Fruit fly (Drosophila melanogaster) whole organism, embryonic: Measurements from ENCODE around the gene CG12723.
A peak's percentile ranks its signal among the peaks of the same experiment; 100 is the strongest.

Source experiments
- B-H2 ChIP-seq: fragments of 200-800 bp; sonication (Bioruptor generic); optimal IDR thresholded peaks from 2 replicates; lab custom pipeline; 2018; ENCODE audit warnings: missing biosample characterization, mild to moderate bottlenecking, missing genetic modification characterization
- CG10209 ChIP-seq: fragments of 200-800 bp; sonication (Bioruptor generic); optimal IDR thresholded peaks from 3 replicates; lab custom pipeline; 2017; ENCODE audit warnings: missing biosample characterization, mild to moderate bottlenecking, missing genetic modification characterization, missing genetic modification reagents
- CG1024 ChIP-seq: fragments of 200-800 bp; sonication (Bioruptor generic); IDR thresholded peaks from 2 replicates; pipeline ENCODE4 v1.3.6; 2022; ENCODE audit warnings: missing biosample characterization, missing genetic modification characterization
- CG10654 ChIP-seq: fragments of 200-800 bp; sonication (Bioruptor generic); optimal IDR thresholded peaks from 2 replicates; lab custom pipeline; 2016; ENCODE audit warnings: missing biosample characterization, missing genetic modification characterization
- CG11247 ChIP-seq: fragments of 200-800 bp; sonication (Bioruptor generic); IDR thresholded peaks from 2 replicates; pipeline ENCODE4 v1.3.6; 2022; ENCODE audit warnings: missing biosample characterization, missing genetic modification characterization
- CG11398 ChIP-seq: fragments of 200-800 bp; sonication (Bioruptor generic); optimal IDR thresholded peaks from 2 replicates; lab custom pipeline; 2016; ENCODE audit warnings: missing biosample characterization, missing genetic modification characterization
- CG12769 ChIP-seq: fragments of 200-800 bp; sonication (Bioruptor generic); optimal IDR thresholded peaks from 2 replicates; lab custom pipeline; 2019; ENCODE audit warnings: missing biosample characterization, mild to moderate bottlenecking, missing genetic modification characterization, moderate library complexity
- CG14667 ChIP-seq: fragments of 200-800 bp; sonication (Bioruptor generic); IDR thresholded peaks from 2 replicates; pipeline ENCODE4 v1.3.6; 2022; ENCODE audit warnings: missing biosample characterization, missing genetic modification characterization
- CG1603 ChIP-seq: fragments of 200-800 bp; sonication (Bioruptor generic); optimal IDR thresholded peaks from 2 replicates; lab custom pipeline; 2019; ENCODE audit warnings: missing biosample characterization, mild to moderate bottlenecking, missing genetic modification characterization, moderate library complexity
- CG17186 ChIP-seq: fragments of 200-800 bp; sonication (Bioruptor generic); optimal IDR thresholded peaks from 3 replicates; lab custom pipeline; 2017; ENCODE audit warnings: missing biosample characterization, missing genetic modification reagents, missing genetic modification characterization
- CG1792 ChIP-seq: fragments of 200-800 bp; sonication (Bioruptor generic); optimal IDR thresholded peaks from 2 replicates; lab custom pipeline; 2016; ENCODE audit warnings: missing biosample characterization, missing genetic modification characterization
- CG18476 ChIP-seq: fragments of 200-800 bp; sonication (Bioruptor generic); optimal IDR thresholded peaks from 2 replicates; lab custom pipeline; 2016; ENCODE audit warnings: missing biosample characterization, mild to moderate bottlenecking, missing genetic modification characterization
- CG2120 ChIP-seq: fragments of 200-800 bp; sonication (Bioruptor generic); optimal IDR thresholded peaks from 3 replicates; lab custom pipeline; 2016; ENCODE audit warnings: missing biosample characterization, missing genetic modification characterization
- CG31441 ChIP-seq: fragments of 200-800 bp; sonication (Bioruptor generic); IDR thresholded peaks from 2 replicates; pipeline ENCODE4 v1.3.6; 2022; ENCODE audit warnings: missing biosample characterization, missing genetic modification characterization
- CG4404 ChIP-seq: fragments of 200-800 bp; sonication (Bioruptor generic); IDR thresholded peaks from 2 replicates; pipeline ENCODE4 v1.3.6; 2022; ENCODE audit warnings: missing biosample characterization, missing genetic modification characterization
- CG6272 ChIP-seq: fragments of 200-800 bp; sonication (Bioruptor generic); IDR thresholded peaks from 2 replicates; pipeline ENCODE4 v1.3.6; 2022; ENCODE audit warnings: missing biosample characterization, missing genetic modification characterization
- CrebB ChIP-seq: fragments of 200-800 bp; sonication (Bioruptor generic); optimal IDR thresholded peaks from 3 replicates; lab custom pipeline; 2018; ENCODE audit warnings: missing biosample characterization, mild to moderate bottlenecking, missing genetic modification characterization
- Deaf1 ChIP-seq: fragments of 200-800 bp; optimal IDR thresholded peaks from 3 replicates; lab custom pipeline; 2019; ENCODE audit warnings: missing biosample characterization, mild to moderate bottlenecking, missing genetic modification characterization, moderate library complexity
- Dek ChIP-seq: fragments of 200-800 bp; sonication (Bioruptor generic); optimal IDR thresholded peaks from 3 replicates; lab custom pipeline; 2019; ENCODE audit warnings: missing biosample characterization, mild to moderate bottlenecking, missing genetic modification characterization, moderate library complexity
- E2f2 ChIP-seq: fragments of 200-800 bp; sonication (Bioruptor generic); IDR thresholded peaks from 2 replicates; pipeline ENCODE4 v1.3.6; 2022; ENCODE audit warnings: missing biosample characterization, missing genetic modification characterization
- GATAe ChIP-seq: fragments of 200-800 bp; sonication (Bioruptor generic); conservative IDR thresholded peaks from 2 replicates; pipeline ENCODE4 v1.3.6; 2022; ENCODE audit warnings: missing biosample characterization, missing genetic modification characterization
- HLH54F ChIP-seq: fragments of 200-800 bp; sonication (Bioruptor generic); optimal IDR thresholded peaks from 3 replicates; lab custom pipeline; 2016; ENCODE audit warnings: missing biosample characterization, missing genetic modification characterization
- HmgD ChIP-seq: fragments of 200-800 bp; sonication (Bioruptor generic); optimal IDR thresholded peaks from 3 replicates; lab custom pipeline; 2016; ENCODE audit warnings: missing biosample characterization, missing genetic modification characterization
- Hr51 ChIP-seq, 2 experiments: fragments of 200-800 bp; sonication (Bioruptor generic); optimal IDR thresholded peaks; 2 replicates in 1 of 2; 3 replicates in 1 of 2; lab custom pipeline; 2016 to 2018; ENCODE audit warnings: missing biosample characterization in 2 of 2, missing genetic modification characterization in 2 of 2, mild to moderate bottlenecking in 1 of 2, moderate library complexity in 1 of 2
- Lhr ChIP-seq: fragments of 200-800 bp; sonication (Bioruptor generic); optimal IDR thresholded peaks from 3 replicates; lab custom pipeline; 2017; ENCODE audit warnings: mild to moderate bottlenecking, missing biosample characterization, missing genetic modification reagents, missing genetic modification characterization
- MTF-1 ChIP-seq: fragments of 200-800 bp; sonication (Bioruptor generic); optimal IDR thresholded peaks from 2 replicates; lab custom pipeline; 2018; ENCODE audit warnings: missing biosample characterization, mild to moderate bottlenecking, missing genetic modification characterization, borderline replicate concordance
- NFAT ChIP-seq: fragments of 200-800 bp; sonication (Bioruptor generic); IDR thresholded peaks from 2 replicates; pipeline ENCODE4 v1.3.6; 2022; ENCODE audit warnings: missing biosample characterization, missing genetic modification characterization
- NfI ChIP-seq: fragments of 200-800 bp; sonication (Bioruptor generic); optimal IDR thresholded peaks from 3 replicates; lab custom pipeline; 2018; ENCODE audit warnings: missing biosample characterization, mild to moderate bottlenecking, missing genetic modification characterization, moderate library complexity
- ac ChIP-seq: fragments of 200-800 bp; sonication (Bioruptor generic); optimal IDR thresholded peaks from 3 replicates; lab custom pipeline; 2017; ENCODE audit warnings: missing biosample characterization, mild to moderate bottlenecking, missing genetic modification characterization
- bcd ChIP-seq: fragments of 200-800 bp; sonication (Bioruptor generic); optimal IDR thresholded peaks from 2 replicates; lab custom pipeline; 2017; ENCODE audit warnings: missing biosample characterization, mild to moderate bottlenecking, missing genetic modification characterization
- btn ChIP-seq: fragments of 200-800 bp; sonication (Bioruptor generic); optimal IDR thresholded peaks from 2 replicates; lab custom pipeline; 2016; ENCODE audit warnings: missing biosample characterization, missing genetic modification characterization
- crol ChIP-seq: fragments of 200-800 bp; sonication (Bioruptor generic); IDR thresholded peaks from 2 replicates; pipeline ENCODE4 v1.3.6; 2022; ENCODE audit warnings: missing biosample characterization, missing genetic modification characterization
- dm ChIP-seq: fragments of 200-800 bp; sonication (Bioruptor generic); optimal IDR thresholded peaks from 3 replicates; lab custom pipeline; 2016; ENCODE audit warnings: missing biosample characterization, missing genetic modification characterization
- dmrt99B ChIP-seq: fragments of 200-800 bp; sonication (Bioruptor generic); optimal IDR thresholded peaks from 2 replicates; lab custom pipeline; 2018; ENCODE audit warnings: missing biosample characterization, mild to moderate bottlenecking, missing genetic modification characterization, moderate library complexity
- dpn ChIP-seq, 2 experiments: fragments of 200-800 bp; sonication (Bioruptor generic); optimal IDR thresholded peaks; 3 replicates each; lab custom pipeline; 2016; ENCODE audit warnings: missing biosample characterization in 2 of 2, missing genetic modification characterization in 2 of 2
- fru ChIP-seq: fragments of >200 bp; optimal IDR thresholded peaks from 2 replicates; lab custom pipeline; 2017
- klu ChIP-seq: fragments of 200-800 bp; sonication (Bioruptor generic); IDR thresholded peaks from 2 replicates; pipeline ENCODE4 v1.3.6; 2022; ENCODE audit warnings: missing biosample characterization, missing genetic modification characterization
- lilli ChIP-seq: fragments of 200-800 bp; sonication (Bioruptor generic); optimal IDR thresholded peaks from 3 replicates; lab custom pipeline; 2016; ENCODE audit warnings: missing biosample characterization, missing genetic modification characterization
- lola ChIP-seq, 3 experiments: fragments of >200 bp in 2 of 3; fragments of 200-800 bp in 1 of 3; sonication (Bioruptor generic) in 1 of 3; optimal IDR thresholded peaks; 2 replicates each; lab custom pipeline; 2017 to 2019; ENCODE audit warnings: missing biosample characterization in 3 of 3, missing genetic modification characterization in 3 of 3, mild to moderate bottlenecking in 1 of 3, moderate library complexity in 1 of 3
- p53 ChIP-seq: fragments of 200-800 bp; sonication (Bioruptor generic); optimal IDR thresholded peaks from 2 replicates; lab custom pipeline; 2016; ENCODE audit warnings: missing biosample characterization, missing genetic modification characterization
- phol ChIP-seq: fragments of 200-800 bp; sonication (Bioruptor generic); optimal IDR thresholded peaks from 3 replicates; lab custom pipeline; 2018; ENCODE audit warnings: missing biosample characterization, mild to moderate bottlenecking, missing genetic modification characterization, moderate library complexity
- pros ChIP-seq: fragments of 200-800 bp; sonication (Bioruptor generic); optimal IDR thresholded peaks from 3 replicates; lab custom pipeline; 2019; ENCODE audit warnings: missing biosample characterization, mild to moderate bottlenecking, missing genetic modification characterization, moderate library complexity
- repo ChIP-seq: fragments of 200-800 bp; sonication (Bioruptor generic); optimal IDR thresholded peaks from 2 replicates; lab custom pipeline; 2016; ENCODE audit warnings: missing biosample characterization, missing genetic modification characterization
- slp2 ChIP-seq: fragments of 200-800 bp; sonication (Bioruptor generic); optimal IDR thresholded peaks from 2 replicates; lab custom pipeline; 2016; ENCODE audit warnings: missing biosample characterization, missing genetic modification characterization
- sob ChIP-seq: fragments of 200-800 bp; sonication (Bioruptor generic); IDR thresholded peaks from 2 replicates; pipeline ENCODE4 v1.3.6; 2022; ENCODE audit warnings: missing biosample characterization, missing genetic modification characterization
- sr ChIP-seq: fragments of 200-800 bp; sonication (Bioruptor generic); IDR thresholded peaks from 3 replicates; pipeline ENCODE4 v1.3.6; 2022; ENCODE audit warnings: missing biosample characterization, missing genetic modification characterization
- vfl ChIP-seq: fragments of 200-800 bp; sonication (Bioruptor generic); optimal IDR thresholded peaks from 2 replicates; lab custom pipeline; 2016; ENCODE audit warnings: missing biosample characterization, missing genetic modification characterization
- wdn ChIP-seq: fragments of 200-800 bp; sonication (Bioruptor generic); IDR thresholded peaks from 2 replicates; pipeline ENCODE4 v1.3.6; 2022; ENCODE audit warnings: missing biosample characterization, missing genetic modification characterization
- wor ChIP-seq: fragments of 200-800 bp; sonication (Bioruptor generic); IDR thresholded peaks from 2 replicates; pipeline ENCODE4 v1.3.6; 2022; ENCODE audit warnings: missing biosample characterization, missing genetic modification characterization

CG12723 gene

DNA sequence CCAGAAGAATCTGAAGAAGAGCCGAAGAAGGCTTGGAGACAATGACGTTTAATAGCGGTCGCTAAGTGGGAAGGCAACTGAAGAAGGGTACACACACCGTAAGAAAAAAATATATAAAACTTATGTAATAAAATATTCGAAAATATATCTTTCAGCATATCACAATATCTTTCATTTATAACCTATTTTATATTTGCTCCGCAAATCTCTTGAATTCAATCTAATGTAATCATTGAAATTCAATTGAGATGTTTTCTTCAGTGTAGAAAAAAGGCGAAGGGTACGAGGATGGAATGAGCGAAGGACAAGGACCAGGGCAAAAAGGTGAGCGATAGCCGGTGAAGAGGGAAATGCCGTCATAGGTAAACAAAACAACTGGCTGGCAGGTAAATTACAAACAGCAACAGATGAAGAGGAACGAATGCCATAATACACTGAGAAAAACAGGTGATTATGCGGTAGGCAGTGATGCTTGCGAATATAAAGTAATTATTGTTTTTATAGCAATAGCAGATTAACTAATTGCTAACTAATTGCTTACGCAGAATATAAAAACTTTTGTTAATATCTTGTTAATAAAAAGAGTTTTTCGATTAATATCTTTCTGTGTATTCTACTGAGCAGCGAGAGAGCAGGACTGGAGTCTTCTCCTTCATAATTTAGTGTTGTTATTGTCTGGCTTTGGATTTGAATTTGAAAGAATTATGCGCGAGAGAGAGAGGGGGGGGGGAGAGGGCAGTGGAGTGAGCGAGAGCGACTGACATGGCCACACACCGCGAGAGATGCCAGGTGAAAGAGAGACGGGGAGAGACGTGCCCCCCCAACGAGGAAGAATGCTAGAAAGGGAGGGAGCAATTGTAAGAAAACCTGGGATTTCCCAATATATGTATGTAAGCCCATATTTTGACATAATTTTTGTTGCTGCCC lies 42.4 kb upstream of the CG12723 start (continued):
- TF ChIP-seq vfl (GFP tag; lab: Kevin White, UChicago) (peak; percentile 49), CrebB (peak; percentile 55), slp2 (peak; percentile 65), CG6272 (GFP tag; lab: Robert Waterston, UW) (peak; percentile 74), GATAe (GFP tag; lab: Robert Waterston, UW) (no peak), CG31441 (peak; percentile 89), NFAT (peak; percentile 62), crol (GFP tag; lab: Robert Waterston, UW) (peak; percentile 94), wor (GFP tag; lab: Robert Waterston, UW) (peak; percentile 47), pros (GFP tag; lab: Kevin White, UChicago) (peak; percentile 62), btn (GFP tag; lab: Kevin White, UChicago) (peak; percentile 44), klu (GFP tag; lab: Robert Waterston, UW) (peak; percentile 33; the same call in 1 of the 2 replicates), bcd (peak; percentile 86), repo (peak; percentile 50), E2f2 (peak; percentile 59; the same call in 1 of the 2 replicates), CG14667 (GFP tag; lab: Robert Waterston, UW) (peak; percentile 67), HmgD (GFP tag; lab: Kevin White, UChicago) (no peak), CG2120 (peak; percentile 74), CG12769 (tag; lab: Kevin White, UChicago) (peak; percentile 80), dpn (GFP tag; optimal IDR thresholded peaks at IDR 0.05; lab: Kevin White, UChicago) (peak; percentile 71 to 82), p53 (GFP tag; lab: Kevin White, UChicago) (peak; percentile 36), CG1603 (tag; lab: Kevin White, UChicago) (peak; percentile 79), CG1024 (GFP tag; lab: Robert Waterston, UW) (peak; percentile 81), MTF-1 (peak; percentile 19), ac (peak; percentile 84), CG17186 (peak; percentile 16), CG4404 (GFP tag; lab: Robert Waterston, UW) (peak; percentile 94), CG18476 (GFP tag; lab: Kevin White, UChicago) (peak; percentile 80), Dek (tag; lab: Kevin White, UChicago) (peak; percentile 34), HLH54F (GFP tag; lab: Kevin White, UChicago) (peak; percentile 54), phol (tag; lab: Kevin White, UChicago) (peak; percentile 91), B-H2 (GFP tag; lab: Kevin White, UChicago) (no peak), sob (GFP tag; lab: Robert Waterston, UW) (peak; percentile 86), lola (GFP tag; optimal IDR thresholded peaks at IDR 0.05; lab: Kevin White, UChicago) (peak in 1 of 3 experiments; percentile 95), Deaf1 (peak; percentile 52), fru (lab: Kevin White, UChicago) (no peak), lilli (peak; percentile 88), wdn (GFP tag; lab: Robert Waterston, UW) (peak; percentile 32), sr (GFP tag; lab: Robert Waterston, UW) (no peak), CG10654 (GFP tag; lab: Kevin White, UChicago) (peak; percentile 72), CG11247 (GFP tag; lab: Robert Waterston, UW) (peak; percentile 78), dmrt99B (tag; lab: Kevin White, UChicago) (peak; percentile 70), CG10209 (peak; percentile 85), NfI (peak; percentile 54), CG1792 (GFP tag; lab: Kevin White, UChicago) (peak; percentile 68), CG11398 (GFP tag; lab: Kevin White, UChicago) (peak; percentile 62), Lhr (peak; percentile 52), dm (GFP tag; lab: Kevin White, UChicago) (peak; percentile 52), Hr51 (GFP tag; optimal IDR thresholded peaks at IDR 0.05; lab: Kevin White, UChicago) (peak; percentile 62 to 80)
